Fruit fly (Drosophila melanogaster): ENCODE results near the gene CG31715.

- TF ChIP-seq CG32264 (GFP tag; optimal IDR thresholded peaks at IDR 0.05), result no peak
- no peak for TF ChIP-seq Myc (optimal IDR thresholded peaks at IDR 0.05)
- peak; percentile 8 for TF ChIP-seq psq (GFP tag; optimal IDR thresholded peaks at IDR 0.05)
- TF ChIP-seq Hr78 (GFP tag; optimal IDR thresholded peaks at IDR 0.05), result no peak
- peak; percentile 56 for TF ChIP-seq h (GFP tag; optimal IDR thresholded peaks at IDR 0.05)
- no peak for TF ChIP-seq brk (GFP tag; optimal IDR thresholded peaks at IDR 0.05)
Measured at dm6 chr2L:10387869-10388726, 46.7 kb downstream of the CG31715 start, which contains the start of gene da.

Measured in whole organism, wandering third instar larva.